Worm (Caenorhabditis elegans): ENCODE results near the gene T03E6.8.

DNA sequence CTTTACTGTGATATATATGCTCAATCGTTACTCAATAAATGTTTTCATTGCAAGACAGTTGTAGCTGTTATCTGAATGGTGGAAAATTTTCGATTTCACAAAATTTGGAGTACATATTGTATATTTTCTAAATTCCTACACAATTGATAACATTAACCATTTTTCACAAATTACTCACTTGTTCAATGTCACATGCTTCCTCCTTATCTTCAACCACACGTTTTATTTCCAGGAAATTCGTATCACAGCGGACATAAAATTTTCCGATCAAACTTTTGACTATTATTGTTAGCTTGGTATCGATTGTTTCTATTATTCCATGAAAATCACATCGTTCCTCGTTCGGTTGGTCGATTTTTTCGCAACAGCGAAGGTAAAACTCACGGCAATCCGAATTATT is 5.5 kb upstream of the T03E6.8 start:
- TF ChIP-seq nhr-12 (tag; optimal IDR thresholded peaks at IDR 0.05) (no peak), tbx-8 (GFP tag; optimal IDR thresholded peaks at IDR 0.05) (no peak), ztf-11 (tag; optimal IDR thresholded peaks at IDR 0.05) (no peak)

Data from whole organism, mixed stage, embryonic.